Worm (Caenorhabditis elegans) whole organism, L4 larva: ENCODE data around the gene H01G02.4.

Experiments used
- ZK337.2 ChIP-seq: fragments of 200-800 bp; sonication (Bioruptor generic); IDR thresholded peaks from 2 replicates; pipeline ENCODE4 v1.3.6; 2022; ENCODE audit warnings: missing genetic modification reagents, missing genetic modification characterization, missing compliant biosample characterization
- ceh-82 ChIP-seq: sonication (generic microtip); optimal IDR thresholded peaks from 2 replicates; lab custom pipeline; 2017; ENCODE audit warnings: missing biosample characterization, missing genetic modification characterization
- ctbp-1 ChIP-seq: fragments of 200-800 bp; sonication (Bioruptor generic); IDR thresholded peaks from 2 replicates; pipeline ENCODE4 v1.3.6; 2022; ENCODE audit warnings: missing genetic modification reagents, missing genetic modification characterization, missing compliant biosample characterization
- fkh-10 ChIP-seq: fragments of 150-350 bp; optimal IDR thresholded peaks from 2 replicates; lab custom pipeline; 2014; ENCODE audit warnings: missing biosample characterization, missing genetic modification reagents, missing genetic modification characterization
- gei-8 ChIP-seq: fragments of 200-800 bp; sonication (Bioruptor generic); optimal IDR thresholded peaks from 2 replicates; lab custom pipeline; 2018; ENCODE audit warnings: mild to moderate bottlenecking, missing genetic modification characterization, missing compliant biosample characterization
- lir-3 ChIP-seq: sonication (generic microtip); optimal IDR thresholded peaks from 2 replicates; lab custom pipeline; 2016; ENCODE audit warnings: mild to moderate bottlenecking, missing genetic modification characterization, missing compliant biosample characterization
- madf-9 ChIP-seq: fragments of 200-800 bp; sonication (Bioruptor generic); conservative IDR thresholded peaks from 2 replicates; pipeline ENCODE4 v1.3.6; 2022; ENCODE audit warnings: missing genetic modification reagents, missing genetic modification characterization, missing compliant biosample characterization
- mdl-1 ChIP-seq, 2 experiments: fragments of 150-350 bp in 1 of 2; sonication (generic microtip) in 1 of 2; optimal IDR thresholded peaks; 2 replicates each; lab custom pipeline; 2014 to 2017; ENCODE audit warnings: missing biosample characterization in 2 of 2, missing genetic modification characterization in 2 of 2
- mxl-3 ChIP-seq: fragments of 200-800 bp; sonication (Bioruptor generic); optimal IDR thresholded peaks from 2 replicates; lab custom pipeline; 2018; ENCODE audit warnings: mild to moderate bottlenecking, missing genetic modification characterization, missing compliant biosample characterization
- nhr-77 ChIP-seq: fragments of 150-350 bp; optimal IDR thresholded peaks from 2 replicates; lab custom pipeline; 2014; ENCODE audit warnings: missing biosample characterization, missing genetic modification characterization

- peak; percentile 75 for TF ChIP-seq ctbp-1
- no peak for TF ChIP-seq gei-8 (GFP tag; lab: Kevin White, UChicago)
- no peak for TF ChIP-seq madf-9 (GFP tag; lab: Robert Waterston, UW)
- no peak for TF ChIP-seq nhr-77
- no peak for TF ChIP-seq mdl-1 (tag; optimal IDR thresholded peaks at IDR 0.05; lab: Kevin White, UChicago)
- no peak for TF ChIP-seq mxl-3 (GFP tag; lab: Kevin White, UChicago)
- no peak for TF ChIP-seq lir-3
- no peak for TF ChIP-seq ceh-82 (tag; lab: Kevin White, UChicago)
- no peak for TF ChIP-seq fkh-10 (GFP tag; lab: Kevin White, UChicago)
- TF ChIP-seq ZK337.2 (GFP tag; lab: Robert Waterston, UW) = no peak
These were observed 9.8 kb downstream of the H01G02.4 start for ce11 chrIV:11793170-11793569.
